Fruit fly (Drosophila melanogaster): ENCODE results near the gene Eig71Eb.

DNA sequence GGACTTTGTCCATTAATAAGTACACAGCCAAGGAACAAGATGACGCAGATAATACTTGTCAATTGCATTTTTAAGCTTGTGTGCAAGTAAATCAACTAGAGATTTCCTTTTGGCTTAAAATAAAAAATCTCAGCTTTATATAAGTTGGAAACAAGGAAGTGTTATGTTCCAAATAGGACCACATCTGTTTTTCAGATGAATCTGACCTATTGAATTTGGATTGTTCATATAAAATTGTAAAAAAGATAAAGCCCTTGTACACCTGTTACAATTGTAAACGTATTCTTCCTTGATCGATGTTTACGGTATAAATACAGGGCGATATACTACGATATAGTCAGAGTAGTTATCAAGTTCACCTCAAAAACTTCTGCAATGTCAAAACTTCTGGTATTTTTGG lies 7.6 kb downstream of the Eig71Eb start, which contains the start of the genes Eig71Ef and Eig71Eg:
- TF ChIP-seq net (GFP tag; optimal IDR thresholded peaks at IDR 0.05) (no peak), CG7368 (GFP tag; optimal IDR thresholded peaks at IDR 0.05) (no peak), Blimp-1 (GFP tag; optimal IDR thresholded peaks at IDR 0.05) (no peak), CG31627 (GFP tag; optimal IDR thresholded peaks at IDR 0.05) (no peak), lz (GFP tag; optimal IDR thresholded peaks at IDR 0.05) (no peak), CG6276 (GFP tag; optimal IDR thresholded peaks at IDR 0.05) (no peak), Gug (GFP tag; IDR thresholded peaks at IDR 0.05) (no peak), CG3919 (GFP tag; optimal IDR thresholded peaks at IDR 0.05) (no peak), eg (GFP tag; IDR thresholded peaks at IDR 0.05) (no peak), CG8632 (GFP tag; optimal IDR thresholded peaks at IDR 0.05) (no peak), Eip93F (GFP tag; optimal IDR thresholded peaks at IDR 0.05) (no peak), CG3032 (tag; optimal IDR thresholded peaks at IDR 0.05) (no peak)
